Worm (Caenorhabditis elegans): Measurements from ENCODE around the gene sss-1.

sss-1 gene

ce11 chrIV:9878893-9879379 is 14.6 kb downstream of the sss-1 start, which contains the start of gene nhr-4:
TSS of gene nhr-4 (plus strand) at chrIV:9879329.
- no peak for TF ChIP-seq aha-1 (tag; optimal IDR thresholded peaks at IDR 0.05)
- no peak for TF ChIP-seq efl-1 (optimal IDR thresholded peaks at IDR 0.05)
- TF ChIP-seq efl-1 (GFP tag; optimal IDR thresholded peaks at IDR 0.05 in 1 of 2): peak in 1 of 2 experiments; percentile 56
- TF ChIP-seq nhr-71 (tag; optimal IDR thresholded peaks at IDR 0.05): peak; percentile 12
- no peak for TF ChIP-seq Y116A8C.19 (tag; optimal IDR thresholded peaks at IDR 0.05; ENCODE audit: borderline replicate concordance)
- no peak for TF ChIP-seq egl-27 (tag; optimal IDR thresholded peaks at IDR 0.05)
- TF ChIP-seq hlh-17 (GFP tag; optimal IDR thresholded peaks at IDR 0.05; ENCODE audit: borderline replicate concordance): no peak
- TF ChIP-seq sox-4 (tag; optimal IDR thresholded peaks at IDR 0.05): no peak
- no peak for TF ChIP-seq sup-37 (GFP tag; optimal IDR thresholded peaks at IDR 0.05)
- no peak for TF ChIP-seq snpc-4 (tag; optimal IDR thresholded peaks at IDR 0.05)
- no peak for TF ChIP-seq mdl-1 (tag; optimal IDR thresholded peaks at IDR 0.05)
- peak; percentile 71 for TF ChIP-seq fkh-8 (tag; optimal IDR thresholded peaks at IDR 0.05)
- TF ChIP-seq fkh-10 (GFP tag; optimal IDR thresholded peaks at IDR 0.05): no peak
- peak; percentile 0 for TF ChIP-seq nhr-47 (tag; optimal IDR thresholded peaks at IDR 0.05)
- TF ChIP-seq dsc-1 (tag; optimal IDR thresholded peaks at IDR 0.05): peak; percentile 27
- no peak for TF ChIP-seq tlp-1 (tag; optimal IDR thresholded peaks at IDR 0.05)
- no peak for TF ChIP-seq irx-1 (tag; optimal IDR thresholded peaks at IDR 0.05)
- no peak for TF ChIP-seq ets-5 (GFP tag; IDR thresholded peaks at IDR 0.05)
- no peak for TF ChIP-seq nhr-90 (tag; optimal IDR thresholded peaks at IDR 0.05; ENCODE audit: poor library complexity)
- no peak for TF ChIP-seq pag-3 (tag; optimal IDR thresholded peaks at IDR 0.05; ENCODE audit: borderline replicate concordance, insufficient read depth)
- no peak for TF ChIP-seq unc-30 (tag; optimal IDR thresholded peaks at IDR 0.05)
- TF ChIP-seq ceh-88 (GFP tag; IDR thresholded peaks at IDR 0.05): no peak
- TF ChIP-seq vab-15 (tag; optimal IDR thresholded peaks at IDR 0.05): no peak
- no peak for TF ChIP-seq hlh-4 (tag; optimal IDR thresholded peaks at IDR 0.05)
- TF ChIP-seq fkh-4 (tag; optimal IDR thresholded peaks at IDR 0.05; ENCODE audit: borderline replicate concordance): no peak

ce11 chrIV:9875646-9876045 is 17.9 kb downstream of the sss-1 start:
- TF ChIP-seq lin-35 (GFP tag; optimal IDR thresholded peaks at IDR 0.05): peak in 1 of 2 experiments; percentile 71
- TF ChIP-seq irx-1 (tag; optimal IDR thresholded peaks at IDR 0.05): no peak
- TF ChIP-seq Y116A8C.19 (tag; optimal IDR thresholded peaks at IDR 0.05; ENCODE audit: borderline replicate concordance): no peak
- peak in 4 of 6 experiments; percentile 26 to 81 (median 74) for TF ChIP-seq elt-3 (tag; optimal IDR thresholded peaks at IDR 0.05)
- no peak for TF ChIP-seq unc-86 (tag; optimal IDR thresholded peaks at IDR 0.05)
- no peak for TF ChIP-seq sptf-1 (tag; optimal IDR thresholded peaks at IDR 0.05)
- TF ChIP-seq C34B4.2 (tag; optimal IDR thresholded peaks at IDR 0.05): no peak
- TF ChIP-seq xbp-1 (tag; optimal IDR thresholded peaks at IDR 0.05): no peak
- TF ChIP-seq zag-1 (tag; optimal IDR thresholded peaks at IDR 0.05): no peak
- no peak for TF ChIP-seq ceh-82 (tag; optimal IDR thresholded peaks at IDR 0.05)
- no peak for TF ChIP-seq lin-15B (tag; optimal IDR thresholded peaks at IDR 0.05)
- no peak for TF ChIP-seq C04F5.9 (tag; optimal IDR thresholded peaks at IDR 0.05)
- TF ChIP-seq fkh-4 (tag; optimal IDR thresholded peaks at IDR 0.05; ENCODE audit: borderline replicate concordance): no peak
- TF ChIP-seq nhr-90 (tag; optimal IDR thresholded peaks at IDR 0.05; ENCODE audit: poor library complexity): peak; percentile 64
- no peak for TF ChIP-seq ama-1 (optimal IDR thresholded peaks at IDR 0.05)
- TF ChIP-seq lsy-2 (tag; optimal IDR thresholded peaks at IDR 0.05): peak in 1 of 2 experiments; percentile 10
- no peak for TF ChIP-seq mab-9 (GFP tag; IDR thresholded peaks at IDR 0.05)
- TF ChIP-seq nhr-11 (tag; optimal IDR thresholded peaks at IDR 0.05): no peak
- TF ChIP-seq lin-14 (GFP tag; optimal IDR thresholded peaks at IDR 0.05): peak; percentile 79
- peak; percentile 31 for TF ChIP-seq tbx-2 (tag; optimal IDR thresholded peaks at IDR 0.05)
- no peak for TF ChIP-seq pag-3 (tag; optimal IDR thresholded peaks at IDR 0.05; ENCODE audit: borderline replicate concordance, insufficient read depth)
- no peak for TF ChIP-seq tlp-1 (tag; optimal IDR thresholded peaks at IDR 0.05)
- TF ChIP-seq dsc-1 (tag; optimal IDR thresholded peaks at IDR 0.05): no peak
- TF ChIP-seq lin-39 (tag; optimal IDR thresholded peaks at IDR 0.05): no peak
- TF ChIP-seq nhr-77 (tag; optimal IDR thresholded peaks at IDR 0.05): no peak
- TF ChIP-seq nhr-47 (tag; optimal IDR thresholded peaks at IDR 0.05): peak; percentile 3
- no peak for TF ChIP-seq egl-27 (tag; optimal IDR thresholded peaks at IDR 0.05)
- TF ChIP-seq ceh-90 (tag; optimal IDR thresholded peaks at IDR 0.05): no peak
- TF ChIP-seq unc-62 (GFP tag; optimal IDR thresholded peaks at IDR 0.05): no peak
- no peak for TF ChIP-seq efl-3 (GFP tag; optimal IDR thresholded peaks at IDR 0.05)
- TF ChIP-seq unc-30 (tag; optimal IDR thresholded peaks at IDR 0.05): no peak
- no peak for TF ChIP-seq hlh-17 (GFP tag; optimal IDR thresholded peaks at IDR 0.05; ENCODE audit: borderline replicate concordance)
- no peak for TF ChIP-seq nhr-28 (tag; optimal IDR thresholded peaks at IDR 0.05)
- TF ChIP-seq isw-1 (GFP tag; IDR thresholded peaks at IDR 0.05): no peak
- no peak for TF ChIP-seq lin-13 (GFP tag; optimal IDR thresholded peaks at IDR 0.05)
- no peak for TF ChIP-seq hpl-2 (GFP tag; optimal IDR thresholded peaks at IDR 0.05)

Measured in whole organism, L1 larva.